Fruit fly (Drosophila melanogaster): ENCODE data around the gene Fum3.

The Fum3 gene

dm6 chr3L:11493090-11493807, 27.6 kb upstream of the Fum3 start:
- TF ChIP-seq CG6854 (GFP tag; optimal IDR thresholded peaks at IDR 0.05) (no peak), CG34422 (GFP tag; IDR thresholded peaks at IDR 0.05) (peak; percentile 52; the same call in 1 of the 3 replicates), CG6813 (GFP tag; optimal IDR thresholded peaks at IDR 0.05) (peak; percentile 51), sens (GFP tag) (peak; percentile 59), CG17328 (GFP tag; IDR thresholded peaks at IDR 0.05) (peak; percentile 30; the same call in 1 of the 2 replicates), CrebB (tag; optimal IDR thresholded peaks at IDR 0.05) (peak; percentile 63), CG9437 (GFP tag; optimal IDR thresholded peaks at IDR 0.05) (no peak), z (GFP tag; IDR thresholded peaks at IDR 0.05) (peak; percentile 53; the same call in 1 of the 3 replicates), CG13287 (GFP tag; IDR thresholded peaks at IDR 0.05; ENCODE audit: partially characterized antibody) (peak; percentile 47; the same call in 1 of the 2 replicates), ssp (GFP tag; IDR thresholded peaks at IDR 0.05) (no peak), eve (GFP tag; optimal IDR thresholded peaks at IDR 0.05) (peak in 1 of 2 experiments; percentile 76), HLHmδ (GFP tag; optimal IDR thresholded peaks at IDR 0.05) (peak; percentile 86), ci (GFP tag; IDR thresholded peaks at IDR 0.05) (peak; percentile 76; the same call in 2 of the 3 replicates), CG1832 (GFP tag; optimal IDR thresholded peaks at IDR 0.05) (peak; percentile 45), CG17385 (GFP tag; optimal IDR thresholded peaks at IDR 0.05) (peak; percentile 32), CG43689 (GFP tag; IDR thresholded peaks at IDR 0.05) (no peak), CG17359 (tag; optimal IDR thresholded peaks at IDR 0.05) (peak; percentile 30), CG13296 (GFP tag; optimal IDR thresholded peaks at IDR 0.05) (peak; percentile 37), BtbVII (GFP tag; optimal IDR thresholded peaks at IDR 0.05) (peak; percentile 46), rib (GFP tag; IDR thresholded peaks at IDR 0.05) (0 out of 2 replicates have a peak, but pooled peaks have one; percentile 16), Adf1 (GFP tag; IDR thresholded peaks at IDR 0.05) (peak; percentile 11; the same call in 1 of the 2 replicates), Xbp1 (GFP tag; optimal IDR thresholded peaks at IDR 0.05) (no peak), chinmo (GFP tag; IDR thresholded peaks at IDR 0.05; ENCODE audit: partially characterized antibody) (peak; percentile 78; the same call in 2 of the 4 replicates), sim (GFP tag; IDR thresholded peaks at IDR 0.05) (0 out of 2 replicates have a peak, but pooled peaks have one; percentile 5), fd64A (GFP tag; optimal IDR thresholded peaks at IDR 0.05) (peak; percentile 14), Meics (GFP tag; optimal IDR thresholded peaks at IDR 0.05) (peak; percentile 10), sqz (GFP tag; optimal IDR thresholded peaks at IDR 0.05) (peak; percentile 30), Doc3 (GFP tag; IDR thresholded peaks at IDR 0.05; ENCODE audit: partially characterized antibody) (peak; percentile 14; the same call in 1 of the 3 replicates), Vsx1 (GFP tag; optimal IDR thresholded peaks at IDR 0.05) (no peak), Trl (optimal IDR thresholded peaks at IDR 0.05) (peak; percentile 61 to 72), Trl (GFP tag; optimal IDR thresholded peaks at IDR 0.05) (no peak), Med (GFP tag) (peak; percentile 76), MBD-R2 (GFP tag; IDR thresholded peaks at IDR 0.05) (no peak), CG10209 (GFP tag; optimal IDR thresholded peaks at IDR 0.05) (peak; percentile 14), Kr (GFP tag; optimal IDR thresholded peaks at IDR 0.05) (no peak), wek (GFP tag; optimal IDR thresholded peaks at IDR 0.05) (peak; percentile 67), CG34224 (GFP tag; IDR thresholded peaks at IDR 0.05; ENCODE audit: partially characterized antibody) (peak; percentile 73), crp (GFP tag; optimal IDR thresholded peaks at IDR 0.05) (peak; percentile 30 to 90), CG8290 (GFP tag; optimal IDR thresholded peaks at IDR 0.05) (no peak), CG8290 (tag; optimal IDR thresholded peaks at IDR 0.05) (peak in 1 of 2 experiments; percentile 44), CG12299 (tag; optimal IDR thresholded peaks at IDR 0.05) (peak; percentile 9), CG33557 (GFP tag; optimal IDR thresholded peaks at IDR 0.05) (peak; percentile 3), Bgb (GFP tag; IDR thresholded peaks at IDR 0.05; ENCODE audit: partially characterized antibody) (peak; percentile 31; the same call in 1 of the 2 replicates), CG16813 (GFP tag; IDR thresholded peaks at IDR 0.05; ENCODE audit: partially characterized antibody) (no peak), CkIIα-i1 (GFP tag; IDR thresholded peaks at IDR 0.05) (no peak), abd-A (tag; optimal IDR thresholded peaks at IDR 0.05) (peak; percentile 78), Rx (GFP tag; IDR thresholded peaks at IDR 0.05) (no peak), HLH4C (GFP tag; IDR thresholded peaks at IDR 0.05; ENCODE audit: partially characterized antibody) (0 out of 3 replicates have a peak, but pooled peaks have one; percentile 9)

Measured in whole organism, embryonic.